Fruit fly (Drosophila melanogaster) whole organism, embryonic: ENCODE results near the gene Arp10.
A peak's percentile ranks its signal among the peaks of the same experiment; 100 is the strongest.

ENCODE experiments used
- Antp ChIP-seq: fragments of 200-800 bp; sonication (Bioruptor generic); optimal IDR thresholded peaks from 3 replicates; lab custom pipeline; 2016; ENCODE audit warnings: missing biosample characterization, missing genetic modification characterization
- Asciz ChIP-seq: fragments of 200-800 bp; sonication (Bioruptor generic); optimal IDR thresholded peaks from 2 replicates; lab custom pipeline; 2017; ENCODE audit warnings: missing biosample characterization, mild to moderate bottlenecking, missing genetic modification characterization, missing genetic modification reagents
- Atf6 ChIP-seq: fragments of 200-800 bp; sonication (Bioruptor generic); IDR thresholded peaks from 2 replicates; pipeline ENCODE4 v1.3.6; 2022; ENCODE audit warnings: missing biosample characterization, missing genetic modification characterization
- Bteb2 ChIP-seq: fragments of 200-800 bp; sonication (Bioruptor generic); optimal IDR thresholded peaks from 2 replicates; lab custom pipeline; 2016; ENCODE audit warnings: missing biosample characterization, missing genetic modification characterization
- CG12299 ChIP-seq: fragments of 200-800 bp; sonication (Bioruptor generic); optimal IDR thresholded peaks from 2 replicates; lab custom pipeline; 2018; ENCODE audit warnings: missing biosample characterization, mild to moderate bottlenecking, missing genetic modification characterization
- CG12391 ChIP-seq: fragments of 200-800 bp; sonication (Bioruptor generic); optimal IDR thresholded peaks from 3 replicates; lab custom pipeline; 2018; ENCODE audit warnings: missing biosample characterization, mild to moderate bottlenecking, missing genetic modification characterization, moderate library complexity
- CG13894 ChIP-seq: fragments of 200-800 bp; sonication (Bioruptor generic); optimal IDR thresholded peaks from 3 replicates; lab custom pipeline; 2018; ENCODE audit warnings: missing biosample characterization, mild to moderate bottlenecking, missing genetic modification characterization, moderate library complexity
- CG16863 ChIP-seq: fragments of 200-800 bp; sonication (Bioruptor generic); optimal IDR thresholded peaks from 3 replicates; lab custom pipeline; 2016; ENCODE audit warnings: missing biosample characterization, missing genetic modification characterization
- CG17568 ChIP-seq: fragments of 200-800 bp; sonication (Bioruptor generic); optimal IDR thresholded peaks from 2 replicates; lab custom pipeline; 2018; ENCODE audit warnings: missing biosample characterization, mild to moderate bottlenecking, missing genetic modification characterization, moderate library complexity
- CG2116 ChIP-seq: fragments of 200-800 bp; sonication (Bioruptor generic); optimal IDR thresholded peaks from 3 replicates; lab custom pipeline; 2018; ENCODE audit warnings: missing biosample characterization, mild to moderate bottlenecking, missing genetic modification characterization
- CG2712 ChIP-seq: fragments of 200-800 bp; optimal IDR thresholded peaks from 3 replicates; lab custom pipeline; 2019; ENCODE audit warnings: missing biosample characterization, mild to moderate bottlenecking, missing genetic modification characterization, moderate library complexity
- CG31388 ChIP-seq: fragments of 200-800 bp; sonication (Bioruptor generic); optimal IDR thresholded peaks from 2 replicates; lab custom pipeline; 2016; ENCODE audit warnings: missing biosample characterization, missing genetic modification characterization
- CG32772 ChIP-seq: fragments of 200-800 bp; sonication (Bioruptor generic); IDR thresholded peaks from 2 replicates; pipeline ENCODE4 v1.3.6; 2022; ENCODE audit warnings: missing biosample characterization, missing genetic modification characterization
- CG34224 ChIP-seq: fragments of 200-800 bp; sonication (Bioruptor generic); IDR thresholded peaks from 3 replicates; pipeline ENCODE4 v1.3.6; 2022; ENCODE audit warnings: missing biosample characterization, missing genetic modification characterization; ENCODE audit not compliant: partially characterized antibody
- CG34376 ChIP-seq: fragments of 200-800 bp; sonication (Bioruptor generic); optimal IDR thresholded peaks from 2 replicates; lab custom pipeline; 2018; ENCODE audit warnings: missing biosample characterization, mild to moderate bottlenecking, missing genetic modification characterization
- CG8290 ChIP-seq, 3 experiments: fragments of 200-800 bp; sonication (Bioruptor generic); optimal IDR thresholded peaks; 2 replicates each; lab custom pipeline; 2016 to 2019; ENCODE audit warnings: missing biosample characterization in 3 of 3, missing genetic modification characterization in 3 of 3, mild to moderate bottlenecking in 2 of 3, moderate library complexity in 1 of 3
- CG8765 ChIP-seq: fragments of 200-800 bp; sonication (Bioruptor generic); IDR thresholded peaks from 2 replicates; pipeline ENCODE4 v1.3.6; 2022; ENCODE audit warnings: missing biosample characterization, missing genetic modification characterization
- CG9215 ChIP-seq: fragments of 200-800 bp; sonication (Bioruptor generic); IDR thresholded peaks from 2 replicates; pipeline ENCODE4 v1.3.6; 2022; ENCODE audit warnings: missing biosample characterization, missing genetic modification characterization
- CG9609 ChIP-seq: fragments of 200-800 bp; sonication (Bioruptor generic); optimal IDR thresholded peaks from 3 replicates; lab custom pipeline; 2016; ENCODE audit warnings: missing biosample characterization, missing genetic modification characterization
- CoRest ChIP-seq: fragments of 200-800 bp; sonication (Bioruptor generic); optimal IDR thresholded peaks from 3 replicates; lab custom pipeline; 2018; ENCODE audit warnings: missing biosample characterization, mild to moderate bottlenecking, missing genetic modification characterization, moderate library complexity
- CrebB ChIP-seq: fragments of 200-800 bp; sonication (Bioruptor generic); optimal IDR thresholded peaks from 3 replicates; lab custom pipeline; 2018; ENCODE audit warnings: missing biosample characterization, mild to moderate bottlenecking, missing genetic modification characterization
- Dfd ChIP-seq, 2 experiments: fragments of >200 bp; optimal IDR thresholded peaks; 2 replicates each; lab custom pipeline; 2017; ENCODE audit warnings: missing biosample characterization in 2 of 2, missing genetic modification characterization in 2 of 2
- Doc2 ChIP-seq: fragments of 200-800 bp; sonication (Bioruptor generic); IDR thresholded peaks from 2 replicates; pipeline ENCODE4 v1.3.6; 2022; ENCODE audit warnings: missing biosample characterization, missing genetic modification characterization
- Ets97D ChIP-seq: fragments of 200-800 bp; sonication (Bioruptor generic); optimal IDR thresholded peaks from 3 replicates; lab custom pipeline; 2016; ENCODE audit warnings: missing biosample characterization, missing genetic modification characterization
- Fer1 ChIP-seq: fragments of 200-800 bp; sonication (Bioruptor generic); optimal IDR thresholded peaks from 2 replicates; lab custom pipeline; 2017; ENCODE audit warnings: missing biosample characterization, mild to moderate bottlenecking, missing genetic modification characterization
- Fer3 ChIP-seq: fragments of 200-800 bp; sonication (Bioruptor generic); optimal IDR thresholded peaks from 2 replicates; lab custom pipeline; 2018; ENCODE audit warnings: missing biosample characterization, mild to moderate bottlenecking, missing genetic modification characterization, moderate library complexity
- Hr78 ChIP-seq, 2 experiments: fragments of 200-800 bp in 1 of 2; fragments of >200 bp in 1 of 2; sonication (Bioruptor generic) in 1 of 2; optimal IDR thresholded peaks; 2 replicates each; lab custom pipeline; 2017 to 2019; ENCODE audit warnings: missing biosample characterization in 2 of 2, missing genetic modification characterization in 2 of 2, mild to moderate bottlenecking in 1 of 2, moderate library complexity in 1 of 2
- MTF-1 ChIP-seq: fragments of 200-800 bp; sonication (Bioruptor generic); optimal IDR thresholded peaks from 2 replicates; lab custom pipeline; 2018; ENCODE audit warnings: missing biosample characterization, mild to moderate bottlenecking, missing genetic modification characterization, borderline replicate concordance
- Sin3A ChIP-seq: fragments of >200 bp; optimal IDR thresholded peaks from 2 replicates; lab custom pipeline; 2018
- TFAM ChIP-seq: fragments of 200-800 bp; sonication (Bioruptor generic); optimal IDR thresholded peaks from 2 replicates; lab custom pipeline; 2017; ENCODE audit warnings: missing biosample characterization, missing genetic modification characterization, inconsistent platforms
- Taf1 ChIP-seq: fragments of 200-800 bp; sonication (Bioruptor generic); IDR thresholded peaks from 2 replicates; pipeline ENCODE4 v1.3.6; 2022; ENCODE audit warnings: missing biosample characterization, missing genetic modification characterization
- ap ChIP-seq: fragments of 200-800 bp; sonication (Bioruptor generic); IDR thresholded peaks from 2 replicates; pipeline ENCODE4 v1.3.6; 2022; ENCODE audit warnings: missing biosample characterization, missing genetic modification characterization
- br ChIP-seq: fragments of >200 bp; optimal IDR thresholded peaks from 2 replicates; lab custom pipeline; 2017
- cas ChIP-seq: fragments of 200-800 bp; sonication (Bioruptor generic); IDR thresholded peaks from 2 replicates; pipeline ENCODE4 v1.3.6; 2022; ENCODE audit warnings: missing biosample characterization, missing genetic modification characterization
- caup ChIP-seq: fragments of 200-800 bp; sonication (Bioruptor generic); optimal IDR thresholded peaks from 3 replicates; lab custom pipeline; 2017; ENCODE audit warnings: missing biosample characterization, mild to moderate bottlenecking, missing genetic modification characterization, moderate library complexity; ENCODE audit not compliant: severe bottlenecking
- chm ChIP-seq: fragments of 200-800 bp; sonication (Bioruptor generic); IDR thresholded peaks from 2 replicates; pipeline ENCODE4 v1.3.6; 2022; ENCODE audit warnings: missing biosample characterization, missing genetic modification characterization
- dm ChIP-seq: fragments of 200-800 bp; sonication (Bioruptor generic); optimal IDR thresholded peaks from 3 replicates; lab custom pipeline; 2016; ENCODE audit warnings: missing biosample characterization, missing genetic modification characterization
- dmrt99B ChIP-seq: fragments of 200-800 bp; sonication (Bioruptor generic); optimal IDR thresholded peaks from 2 replicates; lab custom pipeline; 2018; ENCODE audit warnings: missing biosample characterization, mild to moderate bottlenecking, missing genetic modification characterization, moderate library complexity
- dpn ChIP-seq, 2 experiments: fragments of 200-800 bp; sonication (Bioruptor generic); optimal IDR thresholded peaks; 3 replicates each; lab custom pipeline; 2016; ENCODE audit warnings: missing biosample characterization in 2 of 2, missing genetic modification characterization in 2 of 2
- en ChIP-seq: fragments of 200-800 bp; sonication (Bioruptor generic); optimal IDR thresholded peaks from 2 replicates; lab custom pipeline; 2016; ENCODE audit warnings: missing biosample characterization, missing genetic modification characterization
- esg ChIP-seq: fragments of 200-800 bp; sonication (Bioruptor generic); conservative IDR thresholded peaks from 2 replicates; pipeline ENCODE4 v1.3.6; 2022; ENCODE audit warnings: missing biosample characterization, missing genetic modification characterization
- fd64A ChIP-seq: fragments of 200-800 bp; sonication (Bioruptor generic); optimal IDR thresholded peaks from 3 replicates; lab custom pipeline; 2018; ENCODE audit warnings: missing biosample characterization, mild to moderate bottlenecking, missing genetic modification characterization
- inv ChIP-seq: fragments of 200-800 bp; sonication (Bioruptor generic); IDR thresholded peaks from 2 replicates; pipeline ENCODE4 v1.3.6; 2022; ENCODE audit warnings: missing biosample characterization, missing genetic modification characterization; ENCODE audit not compliant: partially characterized antibody
- kah ChIP-seq: fragments of 200-800 bp; sonication (Bioruptor generic); optimal IDR thresholded peaks from 2 replicates; lab custom pipeline; 2018; ENCODE audit warnings: missing biosample characterization, mild to moderate bottlenecking, missing genetic modification characterization
- peb ChIP-seq: fragments of 200-800 bp; sonication (Bioruptor generic); IDR thresholded peaks from 2 replicates; pipeline ENCODE4 v1.3.6; 2022; ENCODE audit warnings: missing biosample characterization, missing genetic modification characterization
- pnt ChIP-seq: fragments of 200-800 bp; sonication (Bioruptor generic); optimal IDR thresholded peaks from 3 replicates; lab custom pipeline; 2016; ENCODE audit warnings: missing biosample characterization, missing genetic modification characterization
- salm ChIP-seq: fragments of 200-800 bp; sonication (Bioruptor generic); optimal IDR thresholded peaks from 2 replicates; lab custom pipeline; 2018; ENCODE audit warnings: missing biosample characterization, mild to moderate bottlenecking, missing genetic modification characterization
- sna ChIP-seq: fragments of 200-800 bp; sonication (Bioruptor generic); IDR thresholded peaks from 2 replicates; pipeline ENCODE4 v1.3.6; 2022; ENCODE audit warnings: missing biosample characterization, missing genetic modification characterization; ENCODE audit not compliant: partially characterized antibody
- so ChIP-seq: fragments of 200-800 bp; sonication (Bioruptor generic); IDR thresholded peaks from 3 replicates; pipeline ENCODE4 v1.3.6; 2022; ENCODE audit warnings: missing biosample characterization, missing genetic modification characterization
- tup ChIP-seq: fragments of 200-800 bp; sonication (Bioruptor generic); optimal IDR thresholded peaks from 2 replicates; lab custom pipeline; 2016; ENCODE audit warnings: missing biosample characterization, mild to moderate bottlenecking, missing genetic modification characterization, moderate library complexity

Gene Arp10

dm6 chrX:19642819-19643504 is 3.0 kb downstream of the Arp10 start, which contains the start of the genes CG12237 and Sec61gamma (continued):
- peak in 1 of 2 experiments; percentile 48 for TF ChIP-seq dpn (GFP tag; optimal IDR thresholded peaks at IDR 0.05; lab: Kevin White, UChicago)
- TF ChIP-seq MTF-1 (GFP tag; lab: Kevin White, UChicago) = no peak
- TF ChIP-seq cas (GFP tag; lab: Robert Waterston, UW) = no peak
- peak; percentile 61 for TF ChIP-seq CG13894 (tag; lab: Kevin White, UChicago)
- TF ChIP-seq Taf1 (GFP tag; lab: Robert Waterston, UW) = no peak
- peak; percentile 28 for TF ChIP-seq Antp (GFP tag; lab: Kevin White, UChicago)
- peak; percentile 43 for TF ChIP-seq CG2116 (GFP tag; lab: Kevin White, UChicago)
- TF ChIP-seq Fer3 (tag; lab: Kevin White, UChicago) = peak; percentile 1
- TF ChIP-seq CG12299 = no peak
- no peak for TF ChIP-seq Doc2 (GFP tag; lab: Robert Waterston, UW)
- TF ChIP-seq salm (tag; lab: Kevin White, UChicago) = no peak
- no peak for TF ChIP-seq CG8765
- no peak for TF ChIP-seq ap (GFP tag; lab: Robert Waterston, UW)
- peak; percentile 53 for TF ChIP-seq CoRest (tag; lab: Kevin White, UChicago)
- no peak for TF ChIP-seq peb (GFP tag; lab: Robert Waterston, UW)
- TF ChIP-seq Asciz (GFP tag; lab: Kevin White, UChicago) = no peak
- no peak for TF ChIP-seq sna (GFP tag; lab: Robert Waterston, UW)
- TF ChIP-seq fd64A = no peak
- TF ChIP-seq esg (GFP tag; lab: Robert Waterston, UW) = no peak
- peak; percentile 93 for TF ChIP-seq Ets97D (GFP tag; lab: Kevin White, UChicago)
- TF ChIP-seq CG8290 (GFP tag; optimal IDR thresholded peaks at IDR 0.05; lab: Kevin White, UChicago) = peak; percentile 7
- TF ChIP-seq CG8290 (tag; optimal IDR thresholded peaks at IDR 0.05; lab: Kevin White, UChicago) = peak in 1 of 2 experiments; percentile 78
- peak; percentile 45 for TF ChIP-seq CG12391 (tag; lab: Kevin White, UChicago)
- TF ChIP-seq CG31388 (GFP tag; lab: Kevin White, UChicago) = no peak
- TF ChIP-seq Atf6 = no peak
- no peak for TF ChIP-seq Fer1
- no peak for TF ChIP-seq CG32772 (GFP tag; lab: Robert Waterston, UW)
- TF ChIP-seq CG9609 (GFP tag; lab: Kevin White, UChicago) = peak; percentile 24
- peak; percentile 13 for TF ChIP-seq Bteb2 (GFP tag; lab: Kevin White, UChicago)
- peak; percentile 41; the same call in 1 of the 2 replicates for TF ChIP-seq chm (GFP tag; lab: Robert Waterston, UW)
- TF ChIP-seq inv (GFP tag; lab: Robert Waterston, UW) = no peak
- peak; percentile 48 for TF ChIP-seq CG34376
- TF ChIP-seq dmrt99B = no peak
- TF ChIP-seq CG2712 (tag; lab: Kevin White, UChicago) = peak; percentile 48
- TF ChIP-seq CG34224 = no peak
- no peak for TF ChIP-seq Hr78 (GFP tag; optimal IDR thresholded peaks at IDR 0.05; lab: Kevin White, UChicago)
- 0 out of 3 replicates have a peak, but pooled peaks have one; percentile 44 for TF ChIP-seq so (GFP tag; lab: Robert Waterston, UW)
- peak; percentile 0 for TF ChIP-seq CrebB
- no peak for TF ChIP-seq tup (GFP tag; lab: Kevin White, UChicago)
- TF ChIP-seq TFAM (GFP tag; lab: Kevin White, UChicago) = no peak
- TF ChIP-seq en (GFP tag; lab: Kevin White, UChicago) = no peak
- no peak for TF ChIP-seq br (lab: Kevin White, UChicago)
- TF ChIP-seq CG9215 (GFP tag; lab: Robert Waterston, UW) = peak; percentile 29
- no peak for TF ChIP-seq caup (GFP tag; lab: Kevin White, UChicago)
- TF ChIP-seq Sin3A = peak; percentile 16
- TF ChIP-seq dm = peak; percentile 53
- no peak for TF ChIP-seq CG16863 (GFP tag; lab: Kevin White, UChicago)
- no peak for TF ChIP-seq kah (GFP tag; lab: Kevin White, UChicago)
- TF ChIP-seq pnt = no peak
- TF ChIP-seq CG17568 (GFP tag; lab: Kevin White, UChicago) = no peak
- no peak for TF ChIP-seq Dfd (GFP tag; optimal IDR thresholded peaks at IDR 0.05; lab: Kevin White, UChicago)
